Worm (Caenorhabditis elegans) whole organism, mixed stage, embryonic: ENCODE measurements around the gene T09F3.4.

Source experiments
- M03D4.4 ChIP-seq: sonication (generic microtip); optimal IDR thresholded peaks from 2 replicates; lab custom pipeline; 2017; ENCODE audit warnings: mild to moderate bottlenecking, missing genetic modification characterization, missing compliant biosample characterization
- bed-3 ChIP-seq: fragments of 200-800 bp; sonication (Bioruptor generic); optimal IDR thresholded peaks from 3 replicates; lab custom pipeline; 2018; ENCODE audit warnings: mild to moderate bottlenecking, missing genetic modification characterization, moderate library complexity, missing compliant biosample characterization
- ceh-83 ChIP-seq: fragments of 200-800 bp; sonication (Bioruptor generic); optimal IDR thresholded peaks from 2 replicates; lab custom pipeline; 2018; ENCODE audit warnings: mild to moderate bottlenecking, missing genetic modification characterization, missing compliant biosample characterization
- lsy-2 ChIP-seq: fragments of 150-350 bp; optimal IDR thresholded peaks from 2 replicates; lab custom pipeline; 2014; ENCODE audit warnings: missing biosample characterization, missing genetic modification characterization
- mep-1 ChIP-seq: fragments of 150-350 bp; optimal IDR thresholded peaks from 2 replicates; lab custom pipeline; 2017; ENCODE audit warnings: missing biosample characterization, missing genetic modification reagents, missing genetic modification characterization, inconsistent platforms
- nhr-12 ChIP-seq: fragments of 150-350 bp; optimal IDR thresholded peaks from 2 replicates; lab custom pipeline; 2014; ENCODE audit warnings: missing biosample characterization, missing genetic modification characterization
- nhr-28 ChIP-seq: fragments of 150-350 bp; optimal IDR thresholded peaks from 2 replicates; lab custom pipeline; 2014; ENCODE audit warnings: missing biosample characterization, missing genetic modification characterization
- unc-39 ChIP-seq: fragments of 150-350 bp; optimal IDR thresholded peaks from 2 replicates; lab custom pipeline; 2014; ENCODE audit warnings: missing biosample characterization, missing genetic modification characterization
- unc-62 ChIP-seq: fragments of 150-350 bp; optimal IDR thresholded peaks from 2 replicates; lab custom pipeline; 2014; ENCODE audit warnings: missing biosample characterization, missing genetic modification reagents, missing genetic modification characterization
- zip-8 ChIP-seq: fragments of 150-350 bp; optimal IDR thresholded peaks from 2 replicates; lab custom pipeline; 2014; ENCODE audit warnings: missing biosample characterization, missing genetic modification characterization

- TF ChIP-seq lsy-2 (tag; lab: Kevin White, UChicago) = no peak
- TF ChIP-seq M03D4.4 = no peak
- no peak for TF ChIP-seq bed-3 (GFP tag; lab: Kevin White, UChicago)
- TF ChIP-seq zip-8 (tag; lab: Kevin White, UChicago) = no peak
- TF ChIP-seq nhr-12 (tag; lab: Kevin White, UChicago) = no peak
- TF ChIP-seq ceh-83 (GFP tag; lab: Kevin White, UChicago) = no peak
- no peak for TF ChIP-seq nhr-28
- no peak for TF ChIP-seq unc-62 (GFP tag; lab: Kevin White, UChicago)
- TF ChIP-seq unc-39 = no peak
- TF ChIP-seq mep-1 (tag; lab: Kevin White, UChicago) = peak; percentile 13
These were observed 21.9 kb upstream of the T09F3.4 start for ce11 chrII:10373536-10374169.
